Fruit fly (Drosophila melanogaster): ENCODE results near the gene CG13599.

DNA sequence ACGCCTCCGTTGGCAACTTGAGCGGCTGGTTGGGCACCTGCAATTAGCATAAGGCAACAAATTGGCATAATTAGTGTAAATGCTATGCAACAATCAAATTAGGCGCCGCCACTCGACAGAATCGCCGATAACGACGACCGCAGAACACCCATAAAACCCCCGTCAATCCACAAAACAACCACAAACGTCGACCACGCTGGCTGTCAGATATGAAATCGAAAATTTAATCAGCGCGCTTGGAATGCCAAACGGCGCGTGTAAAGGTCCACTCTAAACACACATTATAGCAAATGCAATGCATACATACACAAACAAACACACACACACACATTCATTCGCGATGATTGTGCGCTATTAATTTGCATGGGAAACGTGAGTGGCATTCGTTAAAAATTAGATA is 28.0 kb upstream of the CG13599 start:
- TF ChIP-seq CG8478 (optimal IDR thresholded peaks at IDR 0.05) (no peak), CTCF (optimal IDR thresholded peaks at IDR 0.05) (no peak)
